Worm (Caenorhabditis elegans) whole organism, early embryonic: Measurements from ENCODE around the gene msp-49.

Experiments used
- B0310.2 ChIP-seq: sonication (generic microtip); optimal IDR thresholded peaks from 2 replicates; lab custom pipeline; 2016; ENCODE audit warnings: mild to moderate bottlenecking, missing genetic modification characterization, missing compliant biosample characterization
- F13C5.2 ChIP-seq: sonication (generic microtip); optimal IDR thresholded peaks from 2 replicates; lab custom pipeline; 2017; ENCODE audit warnings: mild to moderate bottlenecking, missing genetic modification characterization, inconsistent platforms, missing compliant biosample characterization
- aly-1 ChIP-seq: sonication (generic microtip); optimal IDR thresholded peaks from 2 replicates; lab custom pipeline; 2016; ENCODE audit warnings: missing genetic modification characterization, missing compliant biosample characterization
- ama-1 ChIP-seq: fragments of 150-350 bp; optimal IDR thresholded peaks from 2 replicates; lab custom pipeline; 2014
- ceh-13 ChIP-seq: fragments of 200-800 bp; sonication (Bioruptor generic); optimal IDR thresholded peaks from 2 replicates; lab custom pipeline; 2018; ENCODE audit warnings: mild to moderate bottlenecking, missing genetic modification characterization, missing compliant biosample characterization
- ceh-36 ChIP-seq: sonication (generic microtip); optimal IDR thresholded peaks from 2 replicates; lab custom pipeline; 2016; ENCODE audit warnings: missing genetic modification characterization, inconsistent platforms, missing compliant biosample characterization
- ets-7 ChIP-seq: sonication (generic microtip); optimal IDR thresholded peaks from 2 replicates; lab custom pipeline; 2016; ENCODE audit warnings: missing genotype, missing genetic modification characterization, missing compliant biosample characterization
- flt-1 ChIP-seq: fragments of 200-800 bp; sonication (Bioruptor generic); IDR thresholded peaks from 2 replicates; pipeline ENCODE4 v1.3.6; 2022; ENCODE audit warnings: missing genetic modification characterization, missing compliant biosample characterization
- hmbx-1 ChIP-seq: sonication (generic microtip); optimal IDR thresholded peaks from 2 replicates; lab custom pipeline; 2016; ENCODE audit warnings: mild to moderate bottlenecking, missing genetic modification characterization, missing compliant biosample characterization
- hmg-4 ChIP-seq: fragments of 200-800 bp; sonication (Bioruptor generic); optimal IDR thresholded peaks from 2 replicates; lab custom pipeline; 2018; ENCODE audit warnings: mild to moderate bottlenecking, missing genetic modification characterization, missing compliant biosample characterization
- hnd-1 ChIP-seq: sonication (generic microtip); optimal IDR thresholded peaks from 2 replicates; lab custom pipeline; 2016; ENCODE audit warnings: missing genetic modification characterization, missing compliant biosample characterization
- pes-1 ChIP-seq: fragments of 200-800 bp; sonication (Bioruptor generic); IDR thresholded peaks from 2 replicates; pipeline ENCODE4 v1.3.6; 2022; ENCODE audit warnings: missing genetic modification reagents, missing genetic modification characterization, missing compliant biosample characterization
- scrt-1 ChIP-seq: fragments of 200-800 bp; sonication (Bioruptor generic); IDR thresholded peaks from 2 replicates; pipeline ENCODE4 v1.3.6; 2022; ENCODE audit warnings: missing genetic modification characterization, missing compliant biosample characterization
- sea-1 ChIP-seq: fragments of 200-800 bp; sonication (Bioruptor generic); conservative IDR thresholded peaks from 2 replicates; pipeline ENCODE4 v1.3.6; 2022; ENCODE audit warnings: missing genetic modification characterization, missing compliant biosample characterization
- tbx-11 ChIP-seq: fragments of 200-800 bp; sonication (Bioruptor generic); IDR thresholded peaks from 2 replicates; pipeline ENCODE4 v1.3.6; 2022; ENCODE audit warnings: missing genetic modification characterization, missing compliant biosample characterization
- tbx-37 ChIP-seq: fragments of 200-800 bp; sonication (Bioruptor generic); conservative IDR thresholded peaks from 2 replicates; pipeline ENCODE4 v1.3.6; 2022; ENCODE audit warnings: missing genetic modification reagents, missing genetic modification characterization, missing compliant biosample characterization
- tra-4 ChIP-seq: sonication (generic microtip); optimal IDR thresholded peaks from 2 replicates; lab custom pipeline; 2017; ENCODE audit warnings: missing genetic modification characterization, missing compliant biosample characterization

Gene msp-49

DNA sequence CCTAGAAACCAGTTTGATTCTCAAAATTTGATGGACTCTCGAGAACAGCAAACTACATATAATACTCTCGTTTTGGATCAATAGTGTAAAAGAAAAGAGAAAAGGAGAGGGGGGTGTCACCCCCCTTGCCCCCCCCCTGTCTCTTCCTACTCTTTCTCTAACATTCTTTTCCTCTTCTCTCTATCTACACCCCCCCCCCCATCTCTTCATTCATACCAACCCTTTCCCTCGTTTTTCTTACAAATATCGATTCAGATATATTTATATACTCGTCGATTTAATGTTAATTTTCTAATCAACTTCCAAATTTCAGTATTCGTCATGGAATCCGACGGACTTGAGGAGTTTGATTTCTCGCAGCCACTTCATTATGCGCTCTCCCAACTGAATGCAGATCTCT lies 36.9 kb downstream of the msp-49 start, which contains the start of gene EGAP2.1:
Gene EGAP2.1, plus strand, starts transcription at position 301 of the 400 bp plus-strand sequence.
- TF ChIP-seq ets-7 (no peak), flt-1 (no peak), sea-1 (GFP tag; lab: Robert Waterston, UW) (no peak), hmg-4 (no peak), ama-1 (no peak), pes-1 (GFP tag; lab: Robert Waterston, UW) (no peak), F13C5.2 (tag; lab: Kevin White, UChicago) (no peak), scrt-1 (GFP tag; lab: Robert Waterston, UW) (no peak), ceh-13 (GFP tag; lab: Kevin White, UChicago) (no peak), tra-4 (tag; lab: Kevin White, UChicago) (no peak), tbx-11 (GFP tag; lab: Robert Waterston, UW) (no peak), hnd-1 (tag; lab: Kevin White, UChicago) (no peak), B0310.2 (no peak), tbx-37 (no peak), hmbx-1 (tag; lab: Kevin White, UChicago) (no peak), ceh-36 (tag; lab: Kevin White, UChicago) (no peak), aly-1 (no peak)

- TF ChIP-seq tbx-11 (GFP tag; lab: Robert Waterston, UW) (no peak), scrt-1 (GFP tag; lab: Robert Waterston, UW) (no peak), hnd-1 (tag; lab: Kevin White, UChicago) (no peak)
Observed at ce11 chrII:5234728-5235127, 40.6 kb downstream of the msp-49 start.

DNA sequence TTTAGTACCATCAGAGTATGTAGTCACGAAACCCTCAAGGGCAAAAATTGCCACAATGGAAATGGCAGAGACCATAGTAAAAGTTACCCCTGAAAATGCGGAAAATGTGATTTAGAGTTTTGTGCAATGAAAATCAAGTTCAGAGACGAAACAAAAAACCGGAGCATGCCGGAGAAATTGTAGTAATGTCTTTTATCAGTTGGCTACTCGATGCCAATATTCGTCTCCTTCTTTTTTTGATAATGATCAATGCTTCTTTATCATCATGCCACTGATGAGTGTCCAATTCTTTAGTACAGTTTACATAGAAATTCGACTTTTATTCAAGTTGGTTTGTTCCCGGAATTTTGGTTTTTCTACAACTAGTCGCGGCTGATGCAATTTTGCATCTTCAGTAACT lies 41.6 kb downstream of the msp-49 start, which contains the start of gene pho-1:
Gene pho-1, minus strand, starts transcription at position 89 of the 400 bp plus-strand sequence.
- TF ChIP-seq pes-1 (GFP tag; lab: Robert Waterston, UW) (no peak), hmbx-1 (tag; lab: Kevin White, UChicago) (no peak), ceh-13 (GFP tag; lab: Kevin White, UChicago) (no peak), scrt-1 (GFP tag; lab: Robert Waterston, UW) (no peak), ceh-36 (tag; lab: Kevin White, UChicago) (no peak), tra-4 (tag; lab: Kevin White, UChicago) (no peak), aly-1 (no peak), ama-1 (no peak), sea-1 (GFP tag; lab: Robert Waterston, UW) (no peak), flt-1 (no peak), hmg-4 (no peak), B0310.2 (no peak), tbx-37 (no peak)

DNA sequence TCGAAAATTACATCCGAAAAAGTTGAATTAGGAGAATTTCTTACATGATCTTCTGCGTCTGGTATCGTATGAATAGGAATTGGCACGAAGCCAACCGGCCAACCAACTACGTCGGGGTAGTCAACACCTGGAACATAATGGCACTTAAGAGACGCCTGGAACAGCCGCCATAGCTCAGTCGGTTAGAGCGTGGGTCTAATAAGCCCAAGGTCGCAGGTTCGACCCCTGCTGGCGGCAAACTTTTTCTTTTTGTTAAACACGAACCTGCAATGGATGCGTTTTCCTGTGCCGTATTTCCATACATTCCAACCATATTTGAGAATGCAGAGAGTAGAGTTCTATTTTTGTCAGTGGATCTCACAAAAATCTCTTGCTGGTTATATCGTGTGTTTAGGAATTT lies 43.5 kb downstream of the msp-49 start:
- peak; percentile 61; the same call in 1 of the 2 replicates for TF ChIP-seq scrt-1 (GFP tag; lab: Robert Waterston, UW)
- TF ChIP-seq tbx-11 (GFP tag; lab: Robert Waterston, UW): 0 out of 2 replicates have a peak, but pooled peaks have one; percentile 43
- TF ChIP-seq flt-1: 0 out of 2 replicates have a peak, but pooled peaks have one; percentile 10
- no peak for TF ChIP-seq hnd-1 (tag; lab: Kevin White, UChicago)

- TF ChIP-seq tra-4 (tag; lab: Kevin White, UChicago) (no peak), F13C5.2 (tag; lab: Kevin White, UChicago) (no peak), ceh-13 (GFP tag; lab: Kevin White, UChicago) (no peak), B0310.2 (no peak), pes-1 (GFP tag; lab: Robert Waterston, UW) (no peak)
Observed at ce11 chrII:5238366-5238765, 44.2 kb downstream of the msp-49 start, which contains the start of gene pho-4. Gene pho-4, minus strand, starts transcription at chrII:5238466.

DNA sequence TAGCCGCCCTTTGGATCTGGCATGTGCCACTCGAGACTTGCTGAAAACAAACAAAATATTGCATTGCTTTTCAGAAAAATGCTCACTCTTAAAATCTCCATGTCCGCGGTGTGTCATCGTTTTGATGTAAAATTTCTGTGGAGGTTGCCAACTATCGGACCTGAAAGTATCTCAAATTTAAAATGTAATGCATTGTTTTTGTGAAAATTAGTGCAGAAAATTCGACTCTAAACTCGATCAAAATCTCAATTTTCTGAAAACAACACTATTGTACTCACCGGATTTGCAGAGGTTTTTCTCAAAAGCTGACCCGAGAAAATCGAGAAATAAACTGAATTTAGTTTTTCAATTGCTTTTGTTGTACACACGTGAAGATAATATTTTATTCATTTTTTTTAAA lies 47.4 kb downstream of the msp-49 start, which contains the start of gene T16D1.1:
Gene T16D1.1, minus strand, starts transcription at position 101 of the 400 bp plus-strand sequence.
- TF ChIP-seq ets-7 (no peak), B0310.2 (no peak), hmbx-1 (tag; lab: Kevin White, UChicago) (no peak), tbx-37 (no peak), flt-1 (no peak), tbx-11 (GFP tag; lab: Robert Waterston, UW) (no peak), ama-1 (no peak), aly-1 (no peak), sea-1 (GFP tag; lab: Robert Waterston, UW) (no peak), tra-4 (tag; lab: Kevin White, UChicago) (no peak), scrt-1 (GFP tag; lab: Robert Waterston, UW) (no peak), hnd-1 (tag; lab: Kevin White, UChicago) (no peak), ceh-13 (GFP tag; lab: Kevin White, UChicago) (no peak), hmg-4 (no peak)
